Worm (Caenorhabditis elegans) whole organism, L3 larva: ENCODE data around the gene Y32F6B.9.
A peak's percentile ranks its signal among the peaks of the same experiment; 100 is the strongest.

ENCODE experiments used
- R02D3.7 ChIP-seq: fragments of 150-350 bp; optimal IDR thresholded peaks from 2 replicates; lab custom pipeline; 2014; ENCODE audit warnings: missing biosample characterization, missing genetic modification characterization
- ZK546.5 ChIP-seq: sonication (generic microtip); optimal IDR thresholded peaks from 2 replicates; lab custom pipeline; 2017; ENCODE audit warnings: missing biosample characterization, missing genetic modification characterization
- ama-1 ChIP-seq: fragments of 150-350 bp; optimal IDR thresholded peaks from 2 replicates; lab custom pipeline; 2018
- ceh-16 ChIP-seq: sonication (generic microtip); optimal IDR thresholded peaks from 2 replicates; lab custom pipeline; 2017; ENCODE audit warnings: missing biosample characterization, missing genetic modification characterization
- ceh-28 ChIP-seq: fragments of 150-350 bp; optimal IDR thresholded peaks from 2 replicates; lab custom pipeline; 2014; ENCODE audit warnings: missing biosample characterization, missing genetic modification reagents, missing genetic modification characterization
- ceh-82 ChIP-seq: fragments of 150-350 bp; optimal IDR thresholded peaks from 2 replicates; lab custom pipeline; 2014; ENCODE audit warnings: missing biosample characterization, missing genetic modification characterization
- elt-2 ChIP-seq: sonication (generic microtip); optimal IDR thresholded peaks from 2 replicates; lab custom pipeline; 2016; ENCODE audit warnings: missing genetic modification reagents, mild to moderate bottlenecking, missing genetic modification characterization, missing compliant biosample characterization
- elt-3 ChIP-seq, 3 experiments: fragments of 150-350 bp in 1 of 3; sonication (generic microtip) in 2 of 3; optimal IDR thresholded peaks; 2 replicates in 2 of 3; 4 replicates in 1 of 3; lab custom pipeline; 2014 to 2017; ENCODE audit warnings: missing biosample characterization in 3 of 3, missing genetic modification characterization in 3 of 3
- eor-1 ChIP-seq, 2 experiments: fragments of 150-350 bp; optimal IDR thresholded peaks; 2 replicates each; lab custom pipeline; 2014 to 2018; ENCODE audit warnings: missing biosample characterization in 2 of 2, missing genetic modification characterization in 2 of 2
- fkh-10 ChIP-seq: sonication (generic microtip); optimal IDR thresholded peaks from 2 replicates; lab custom pipeline; 2017; ENCODE audit warnings: missing biosample characterization, missing genetic modification reagents, missing genetic modification characterization
- fos-1 ChIP-seq: fragments of 150-350 bp; optimal IDR thresholded peaks from 2 replicates; lab custom pipeline; 2014; ENCODE audit warnings: missing biosample characterization, missing genetic modification characterization
- hmg-11 ChIP-seq: sonication (generic microtip); optimal IDR thresholded peaks from 2 replicates; lab custom pipeline; 2016; ENCODE audit warnings: missing genetic modification characterization, missing compliant biosample characterization
- jun-1 ChIP-seq: fragments of 150-350 bp; optimal IDR thresholded peaks from 2 replicates; lab custom pipeline; 2014; ENCODE audit warnings: missing biosample characterization, missing genetic modification reagents, missing genetic modification characterization
- lin-15B ChIP-seq: fragments of 150-350 bp; optimal IDR thresholded peaks from 2 replicates; lab custom pipeline; 2014; ENCODE audit warnings: missing biosample characterization, missing genetic modification characterization
- lin-39 ChIP-seq: fragments of 150-350 bp; optimal IDR thresholded peaks from 2 replicates; lab custom pipeline; 2018; ENCODE audit warnings: missing biosample characterization, missing genetic modification reagents, missing genetic modification characterization
- lsy-12 ChIP-seq: sonication (generic microtip); optimal IDR thresholded peaks from 2 replicates; lab custom pipeline; 2016; ENCODE audit warnings: mild to moderate bottlenecking, missing genetic modification characterization, missing compliant biosample characterization
- nfya-1 ChIP-seq: sonication (generic microtip); optimal IDR thresholded peaks from 2 replicates; lab custom pipeline; 2017; ENCODE audit warnings: missing genetic modification characterization, mild to moderate bottlenecking, missing compliant biosample characterization, antibody characterized with exemption, moderate library complexity; ENCODE audit not compliant: insufficient read depth
- nhr-11 ChIP-seq: fragments of 150-350 bp; optimal IDR thresholded peaks from 2 replicates; lab custom pipeline; 2014; ENCODE audit warnings: missing biosample characterization, missing genetic modification characterization
- nhr-12 ChIP-seq: fragments of 150-350 bp; optimal IDR thresholded peaks from 2 replicates; lab custom pipeline; 2014; ENCODE audit warnings: missing biosample characterization, missing genetic modification characterization
- nhr-237 ChIP-seq: fragments of 150-350 bp; optimal IDR thresholded peaks from 2 replicates; lab custom pipeline; 2014; ENCODE audit warnings: missing biosample characterization, missing genetic modification characterization
- nhr-25 ChIP-seq: sonication (generic microtip); optimal IDR thresholded peaks from 2 replicates; lab custom pipeline; 2017; ENCODE audit warnings: missing biosample characterization, missing genetic modification characterization
- nhr-43 ChIP-seq: sonication (generic microtip); optimal IDR thresholded peaks from 2 replicates; lab custom pipeline; 2016; ENCODE audit warnings: mild to moderate bottlenecking, missing genetic modification characterization, missing compliant biosample characterization; ENCODE audit not compliant: poor library complexity, severe bottlenecking
- nhr-67 ChIP-seq: fragments of 150-350 bp; optimal IDR thresholded peaks from 2 replicates; lab custom pipeline; 2014; ENCODE audit warnings: missing biosample characterization, missing genetic modification characterization
- nhr-77 ChIP-seq: fragments of 150-350 bp; optimal IDR thresholded peaks from 2 replicates; lab custom pipeline; 2014; ENCODE audit warnings: missing biosample characterization, missing genetic modification characterization
- pha-4 ChIP-seq: fragments of 150-350 bp; optimal IDR thresholded peaks from 2 replicates; lab custom pipeline; 2014; ENCODE audit warnings: missing biosample characterization, missing genetic modification reagents, missing genetic modification characterization
- pqm-1 ChIP-seq: fragments of 150-350 bp; optimal IDR thresholded peaks from 2 replicates; lab custom pipeline; 2017; ENCODE audit warnings: missing biosample characterization, missing genetic modification characterization, inconsistent platforms
- sea-2 ChIP-seq: fragments of 150-350 bp; sonication (generic microtip); optimal IDR thresholded peaks from 4 replicates; lab custom pipeline; 2014; ENCODE audit warnings: missing biosample characterization, missing genetic modification reagents, missing genetic modification characterization
- skn-1 ChIP-seq: fragments of 150-350 bp; optimal IDR thresholded peaks from 2 replicates; lab custom pipeline; 2014; ENCODE audit warnings: missing biosample characterization, missing genetic modification characterization
- snpc-4 ChIP-seq: fragments of 150-350 bp; optimal IDR thresholded peaks from 2 replicates; lab custom pipeline; 2014; ENCODE audit warnings: missing biosample characterization, missing genetic modification characterization
- unc-39 ChIP-seq: sonication (generic microtip); optimal IDR thresholded peaks from 4 replicates; lab custom pipeline; 2017; ENCODE audit warnings: missing biosample characterization, missing genetic modification characterization
- unc-62 ChIP-seq: fragments of 150-350 bp; sonication (generic microtip); optimal IDR thresholded peaks from 4 replicates; lab custom pipeline; 2014; ENCODE audit warnings: missing biosample characterization, missing genetic modification reagents, missing genetic modification characterization
- ztf-11 ChIP-seq: fragments of 150-350 bp; optimal IDR thresholded peaks from 2 replicates; lab custom pipeline; 2014; ENCODE audit warnings: missing biosample characterization, missing genetic modification characterization

Gene Y32F6B.9

DNA sequence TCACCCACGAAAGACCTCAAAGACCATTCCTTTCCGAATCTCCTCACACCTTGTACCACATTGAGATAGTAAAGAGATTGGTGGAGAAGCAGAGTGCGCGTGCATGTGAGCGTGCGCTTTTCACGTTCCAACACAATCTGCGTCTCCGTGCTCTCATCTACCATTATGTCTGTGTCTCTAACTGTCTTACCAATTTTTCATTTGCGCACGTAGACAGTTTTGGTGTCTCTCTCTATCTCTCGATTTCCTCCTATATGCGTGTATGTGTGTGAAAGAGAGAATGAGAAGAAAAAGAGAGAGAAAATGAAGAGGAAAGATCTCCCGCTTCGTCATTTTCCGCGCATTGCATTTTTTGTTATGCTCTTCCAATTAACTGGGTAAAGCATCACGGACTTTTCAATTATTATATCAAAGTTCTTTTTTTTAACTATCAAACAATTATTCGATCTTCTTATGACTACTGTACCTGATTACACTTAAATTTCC, 11.8 kb upstream of the Y32F6B.9 start (continued):
- peak; percentile 53 for TF ChIP-seq ceh-82 (tag; lab: Kevin White, UChicago)
- TF ChIP-seq nhr-237 = no peak
- TF ChIP-seq lin-39 = peak; percentile 94
- TF ChIP-seq ZK546.5 (tag; lab: Kevin White, UChicago) = no peak
- peak; percentile 70 for TF ChIP-seq snpc-4 (tag; lab: Kevin White, UChicago)
- TF ChIP-seq elt-3 (tag; optimal IDR thresholded peaks at IDR 0.05; lab: Kevin White, UChicago) = peak in 2 of 3 experiments; percentile 80 to 91
- peak; percentile 87 for TF ChIP-seq hmg-11 (tag; lab: Kevin White, UChicago)
- peak; percentile 28 for TF ChIP-seq ceh-16 (tag; lab: Kevin White, UChicago)
- TF ChIP-seq pqm-1 = peak; percentile 96
- peak; percentile 99 for TF ChIP-seq pha-4 (tag; lab: Kevin White, UChicago)
- TF ChIP-seq nhr-77 (tag; lab: Kevin White, UChicago) = no peak
- TF ChIP-seq R02D3.7 (tag; lab: Kevin White, UChicago) = peak; percentile 78
- peak; percentile 86 for TF ChIP-seq unc-62 (GFP tag; lab: Kevin White, UChicago)
- peak; percentile 93 for TF ChIP-seq nhr-43

DNA sequence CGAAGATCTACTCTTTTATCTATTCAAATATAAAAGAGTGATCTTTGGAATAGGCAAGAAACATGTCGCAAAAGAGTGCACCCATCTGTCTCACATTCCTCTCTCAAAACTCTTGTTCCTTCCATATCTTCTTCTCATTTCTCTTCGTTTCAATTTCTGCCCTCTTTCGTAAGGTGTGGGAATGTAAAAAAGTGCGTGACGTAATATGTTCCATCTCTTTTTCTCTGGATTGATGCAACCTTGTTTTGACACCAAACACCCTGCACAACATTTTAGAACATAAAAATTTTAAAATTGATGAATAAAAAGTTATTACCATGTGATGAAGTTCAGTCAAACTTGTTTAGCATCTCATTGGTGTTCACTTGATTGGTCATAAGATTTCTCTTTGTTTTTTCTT, 11.4 kb upstream of the Y32F6B.9 start:
- TF ChIP-seq fkh-10 (GFP tag; lab: Kevin White, UChicago) (no peak), nfya-1 (tag; lab: Kevin White, UChicago) (peak; percentile 20)

ce11 chrV:10467659-10468058, 10.8 kb upstream of the Y32F6B.9 start:
- TF ChIP-seq nhr-43 (no peak), nhr-12 (tag; lab: Kevin White, UChicago) (no peak), nhr-11 (tag; lab: Kevin White, UChicago) (no peak), elt-3 (tag; optimal IDR thresholded peaks at IDR 0.05; lab: Kevin White, UChicago) (no peak), skn-1 (tag; lab: Kevin White, UChicago) (no peak), unc-39 (no peak), ceh-16 (tag; lab: Kevin White, UChicago) (no peak), fos-1 (no peak), nfya-1 (tag; lab: Kevin White, UChicago) (no peak), jun-1 (no peak), lsy-12 (tag; lab: Kevin White, UChicago) (no peak)

DNA sequence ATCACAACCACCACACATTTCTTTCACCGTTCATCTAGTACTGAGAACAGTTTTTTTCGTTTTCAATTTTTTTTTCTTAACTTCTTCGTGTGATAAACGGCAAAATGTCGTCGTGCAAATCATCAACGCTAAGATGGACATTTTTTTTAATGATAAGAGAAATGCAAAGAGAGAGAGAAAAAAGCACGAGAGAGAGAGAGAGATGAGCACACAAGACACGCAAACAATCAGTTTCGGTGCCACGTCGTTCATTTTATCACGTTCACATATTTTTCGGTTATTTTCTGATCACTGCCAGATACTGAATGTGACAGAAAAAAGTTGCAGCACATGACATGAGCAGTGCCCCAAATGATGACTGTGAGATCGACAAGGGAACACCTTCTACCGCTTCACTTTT, 10.3 kb upstream of the Y32F6B.9 start, which contains the start of gene egl-9:
Gene egl-9, plus strand, starts transcription at position 328 of the 400 bp plus-strand sequence.
- TF ChIP-seq unc-39 (no peak), jun-1 (no peak), R02D3.7 (tag; lab: Kevin White, UChicago) (no peak), unc-62 (GFP tag; lab: Kevin White, UChicago) (no peak), ama-1 (lab: Kevin White, UChicago) (peak; percentile 84), elt-2 (tag; lab: Kevin White, UChicago) (peak; percentile 83), nfya-1 (tag; lab: Kevin White, UChicago) (peak; percentile 31), pha-4 (tag; lab: Kevin White, UChicago) (peak; percentile 70), pqm-1 (peak; percentile 61)

DNA sequence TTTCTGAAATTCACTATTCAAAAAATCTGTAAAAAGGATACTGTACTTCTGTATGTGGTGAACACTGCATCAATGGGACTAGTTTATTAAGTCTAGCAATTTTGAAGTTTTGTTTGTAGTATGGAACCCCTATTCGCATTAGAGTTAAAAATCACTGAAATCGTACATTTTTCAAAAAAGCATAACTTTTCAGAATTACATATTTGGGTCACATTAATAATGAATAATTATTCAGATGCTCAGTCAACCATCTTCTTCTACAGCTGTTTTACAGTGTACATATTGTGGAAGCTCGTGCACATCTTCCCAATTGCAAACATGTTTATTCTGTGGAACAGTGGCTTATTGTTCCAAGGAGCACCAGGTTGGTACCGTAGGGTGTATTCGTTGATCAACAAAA, 9.8 kb upstream of the Y32F6B.9 start:
- TF ChIP-seq ama-1 (lab: Kevin White, UChicago) = peak; percentile 61
- TF ChIP-seq ztf-11 (tag; lab: Kevin White, UChicago) = no peak
- no peak for TF ChIP-seq lin-15B (tag; lab: Kevin White, UChicago)
- TF ChIP-seq nhr-25 (tag; lab: Kevin White, UChicago) = no peak
- no peak for TF ChIP-seq fos-1

DNA sequence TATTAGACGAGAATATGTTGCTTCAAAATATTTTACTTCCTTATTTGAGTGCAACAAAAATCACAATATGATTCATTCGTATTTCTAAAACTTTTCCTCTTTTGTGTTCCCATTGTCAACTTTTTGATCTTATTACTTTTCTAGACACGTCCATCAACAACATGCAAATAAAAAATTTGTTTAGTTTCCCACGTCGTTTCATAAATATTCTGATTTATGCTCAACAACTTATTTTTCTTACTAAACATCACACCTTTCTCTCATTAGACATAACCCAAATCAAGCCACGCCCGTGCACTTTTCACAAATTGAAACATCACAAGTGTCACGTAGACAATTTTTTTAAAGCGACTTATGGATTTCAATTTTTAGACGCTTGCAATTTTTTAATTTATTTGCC, 8.7 kb upstream of the Y32F6B.9 start:
- no peak for TF ChIP-seq eor-1 (tag; optimal IDR thresholded peaks at IDR 0.05; lab: Kevin White, UChicago)
- TF ChIP-seq ztf-11 (tag; lab: Kevin White, UChicago) = no peak
- TF ChIP-seq fos-1 = no peak
- TF ChIP-seq ceh-28 (tag; lab: Kevin White, UChicago) = no peak
- TF ChIP-seq unc-39 = no peak
- TF ChIP-seq lsy-12 (tag; lab: Kevin White, UChicago) = no peak
- TF ChIP-seq nhr-67 = no peak
- no peak for TF ChIP-seq nhr-25 (tag; lab: Kevin White, UChicago)
- no peak for TF ChIP-seq sea-2 (GFP tag; lab: Kevin White, UChicago)
